Worm (Caenorhabditis elegans) whole organism, L3 larva: ENCODE data around the gene Y7A5A.6.

ENCODE experiments used
- aly-2 ChIP-seq: fragments of 150-350 bp; optimal IDR thresholded peaks from 2 replicates; lab custom pipeline; 2014; ENCODE audit warnings: missing biosample characterization, missing genetic modification characterization
- daf-12 ChIP-seq: fragments of 150-350 bp; optimal IDR thresholded peaks from 2 replicates; lab custom pipeline; 2014; ENCODE audit warnings: missing biosample characterization, missing genetic modification reagents, missing genetic modification characterization
- elt-3 ChIP-seq, 3 experiments: fragments of 150-350 bp in 1 of 3; sonication (generic microtip) in 2 of 3; optimal IDR thresholded peaks; 2 replicates in 2 of 3; 4 replicates in 1 of 3; lab custom pipeline; 2014 to 2017; ENCODE audit warnings: missing biosample characterization in 3 of 3, missing genetic modification characterization in 3 of 3
- nhr-23 ChIP-seq: fragments of 150-350 bp; optimal IDR thresholded peaks from 2 replicates; lab custom pipeline; 2014; ENCODE audit warnings: missing biosample characterization, missing genetic modification reagents, missing genetic modification characterization
- nhr-237 ChIP-seq: fragments of 150-350 bp; optimal IDR thresholded peaks from 2 replicates; lab custom pipeline; 2014; ENCODE audit warnings: missing biosample characterization, missing genetic modification characterization
- nhr-28 ChIP-seq: fragments of 150-350 bp; optimal IDR thresholded peaks from 2 replicates; lab custom pipeline; 2014; ENCODE audit warnings: missing biosample characterization, missing genetic modification characterization
- unc-39 ChIP-seq: sonication (generic microtip); optimal IDR thresholded peaks from 4 replicates; lab custom pipeline; 2017; ENCODE audit warnings: missing biosample characterization, missing genetic modification characterization
- unc-62 ChIP-seq: fragments of 150-350 bp; sonication (generic microtip); optimal IDR thresholded peaks from 4 replicates; lab custom pipeline; 2014; ENCODE audit warnings: missing biosample characterization, missing genetic modification reagents, missing genetic modification characterization
- zag-1 ChIP-seq: fragments of 150-350 bp; optimal IDR thresholded peaks from 2 replicates; lab custom pipeline; 2014; ENCODE audit warnings: missing biosample characterization, missing genetic modification characterization
- ztf-4 ChIP-seq: fragments of 150-350 bp; optimal IDR thresholded peaks from 2 replicates; lab custom pipeline; 2014; ENCODE audit warnings: missing biosample characterization, missing genetic modification characterization

DNA sequence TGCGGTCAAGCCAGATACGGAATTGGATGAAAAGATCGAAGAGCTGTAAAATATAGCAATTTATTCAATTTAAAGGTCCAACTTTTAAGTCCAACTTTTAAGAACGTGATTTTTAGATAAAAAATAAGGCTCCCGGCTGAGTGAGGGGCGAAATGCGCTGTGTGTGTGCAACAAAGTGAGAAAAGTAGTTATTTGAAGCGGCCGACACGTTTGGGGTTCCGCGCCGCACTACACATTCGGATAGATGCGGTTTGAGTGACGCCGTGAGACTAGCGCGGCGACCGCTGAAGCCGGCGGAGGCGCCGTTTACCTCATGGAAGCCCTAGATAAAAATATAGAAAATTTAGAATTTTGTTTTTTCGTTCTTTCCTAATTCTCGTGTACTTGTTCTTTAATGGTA lies 28.7 kb downstream of the Y7A5A.6 start:
- no peak for TF ChIP-seq unc-62 (GFP tag; lab: Kevin White, UChicago)
- no peak for TF ChIP-seq nhr-237 (tag; lab: Kevin White, UChicago)
- no peak for TF ChIP-seq ztf-4
- TF ChIP-seq zag-1 (tag; lab: Kevin White, UChicago) = no peak
- no peak for TF ChIP-seq nhr-28 (tag; lab: Kevin White, UChicago)
- no peak for TF ChIP-seq elt-3 (tag; optimal IDR thresholded peaks at IDR 0.05; lab: Kevin White, UChicago)
- TF ChIP-seq aly-2 = no peak
- no peak for TF ChIP-seq unc-39 (tag; lab: Kevin White, UChicago)
- no peak for TF ChIP-seq nhr-23 (tag; lab: Kevin White, UChicago)
- TF ChIP-seq daf-12 = no peak
